Worm (Caenorhabditis elegans) whole organism, L4/young adult: Measurements from ENCODE around the gene C10G8.2.

Experiments used
- W03F9.2 ChIP-seq: fragments of 150-350 bp; optimal IDR thresholded peaks from 2 replicates; lab custom pipeline; 2014; ENCODE audit warnings: missing biosample characterization, missing genetic modification characterization
- him-1 ChIP-seq: sonication (generic microtip); optimal IDR thresholded peaks from 2 replicates; lab custom pipeline; 2016; ENCODE audit warnings: missing genotype, missing genetic modification reagents, missing genetic modification characterization, missing compliant biosample characterization

ce11 chrV:5312453-5312852 lies 1.8 kb upstream of the C10G8.2 start, which contains the start of gene C10G8.3:
- TF ChIP-seq W03F9.2 (no peak), him-1 (no peak)
